Fruit fly (Drosophila melanogaster) whole organism, embryonic: ENCODE measurements around the gene CG14627.
A peak's percentile ranks its signal among the peaks of the same experiment; 100 is the strongest.

ENCODE experiments used
- CG10462 ChIP-seq: fragments of 200-800 bp; sonication (Bioruptor generic); optimal IDR thresholded peaks from 2 replicates; lab custom pipeline; 2016; ENCODE audit warnings: missing biosample characterization, missing genetic modification characterization
- CG10543 ChIP-seq: fragments of 200-800 bp; sonication (Bioruptor generic); optimal IDR thresholded peaks from 3 replicates; lab custom pipeline; 2017; ENCODE audit warnings: missing biosample characterization, mild to moderate bottlenecking, missing genetic modification characterization, moderate library complexity
- CG10979 ChIP-seq: fragments of 200-800 bp; sonication (Bioruptor generic); optimal IDR thresholded peaks from 2 replicates; lab custom pipeline; 2018; ENCODE audit warnings: missing biosample characterization, mild to moderate bottlenecking, missing genetic modification characterization, moderate library complexity
- CG11398 ChIP-seq: fragments of 200-800 bp; sonication (Bioruptor generic); optimal IDR thresholded peaks from 2 replicates; lab custom pipeline; 2016; ENCODE audit warnings: missing biosample characterization, missing genetic modification characterization
- CG14710 ChIP-seq: fragments of 200-800 bp; sonication (Bioruptor generic); optimal IDR thresholded peaks from 3 replicates; lab custom pipeline; 2019; ENCODE audit warnings: missing biosample characterization, mild to moderate bottlenecking, missing genetic modification characterization, moderate library complexity
- CG18476 ChIP-seq: fragments of 200-800 bp; sonication (Bioruptor generic); optimal IDR thresholded peaks from 2 replicates; lab custom pipeline; 2016; ENCODE audit warnings: missing biosample characterization, mild to moderate bottlenecking, missing genetic modification characterization
- CG18599 ChIP-seq: fragments of 200-800 bp; sonication (Bioruptor generic); optimal IDR thresholded peaks from 3 replicates; lab custom pipeline; 2017; ENCODE audit warnings: missing biosample characterization, missing genetic modification characterization, mild to moderate bottlenecking, moderate library complexity, missing genetic modification reagents
- CG2678 ChIP-seq: fragments of 200-800 bp; sonication (Bioruptor generic); optimal IDR thresholded peaks from 3 replicates; lab custom pipeline; 2019; ENCODE audit warnings: missing biosample characterization, mild to moderate bottlenecking, missing genetic modification characterization, moderate library complexity
- CG32772 ChIP-seq: fragments of 200-800 bp; sonication (Bioruptor generic); IDR thresholded peaks from 2 replicates; pipeline ENCODE4 v1.3.6; 2022; ENCODE audit warnings: missing biosample characterization, missing genetic modification characterization
- CG34376 ChIP-seq: fragments of 200-800 bp; sonication (Bioruptor generic); optimal IDR thresholded peaks from 2 replicates; lab custom pipeline; 2018; ENCODE audit warnings: missing biosample characterization, mild to moderate bottlenecking, missing genetic modification characterization
- CG4404 ChIP-seq: fragments of 200-800 bp; sonication (Bioruptor generic); IDR thresholded peaks from 2 replicates; pipeline ENCODE4 v1.3.6; 2022; ENCODE audit warnings: missing biosample characterization, missing genetic modification characterization
- CG7271 ChIP-seq: fragments of 200-800 bp; sonication (Bioruptor generic); optimal IDR thresholded peaks from 2 replicates; lab custom pipeline; 2018; ENCODE audit warnings: missing biosample characterization, mild to moderate bottlenecking, missing genetic modification characterization, moderate library complexity
- CG8290 ChIP-seq, 3 experiments: fragments of 200-800 bp; sonication (Bioruptor generic); optimal IDR thresholded peaks; 2 replicates each; lab custom pipeline; 2016 to 2019; ENCODE audit warnings: missing biosample characterization in 3 of 3, missing genetic modification characterization in 3 of 3, mild to moderate bottlenecking in 2 of 3, moderate library complexity in 1 of 3
- CG9817 ChIP-seq: fragments of 200-800 bp; sonication (Bioruptor generic); optimal IDR thresholded peaks from 2 replicates; lab custom pipeline; 2018; ENCODE audit warnings: missing biosample characterization, mild to moderate bottlenecking, missing genetic modification characterization, moderate library complexity
- Deaf1 ChIP-seq: fragments of 200-800 bp; optimal IDR thresholded peaks from 3 replicates; lab custom pipeline; 2019; ENCODE audit warnings: missing biosample characterization, mild to moderate bottlenecking, missing genetic modification characterization, moderate library complexity
- Dip2 ChIP-seq: fragments of 200-800 bp; sonication (Bioruptor generic); IDR thresholded peaks from 2 replicates; pipeline ENCODE4 v1.3.6; 2022; ENCODE audit warnings: missing biosample characterization, missing genetic modification characterization
- GATAe ChIP-seq: fragments of 200-800 bp; sonication (Bioruptor generic); conservative IDR thresholded peaks from 2 replicates; pipeline ENCODE4 v1.3.6; 2022; ENCODE audit warnings: missing biosample characterization, missing genetic modification characterization
- HmgZ ChIP-seq: fragments of 200-800 bp; sonication (Bioruptor generic); optimal IDR thresholded peaks from 2 replicates; lab custom pipeline; 2018; ENCODE audit warnings: missing biosample characterization, mild to moderate bottlenecking, missing genetic modification characterization
- Med ChIP-seq: fragments of 200-800 bp; sonication (Bioruptor generic); peaks from one replicate; lab custom pipeline; 2016; ENCODE audit warnings: missing biosample characterization, missing genetic modification characterization, mild to moderate bottlenecking, inconsistent platforms, moderate library complexity
- Pdp1 ChIP-seq, 2 experiments: fragments of 200-800 bp; sonication (Bioruptor generic); optimal IDR thresholded peaks; 3 replicates each; lab custom pipeline; 2016; ENCODE audit warnings: missing biosample characterization in 2 of 2, missing genetic modification characterization in 2 of 2, mild to moderate bottlenecking in 1 of 2, moderate library complexity in 1 of 2
- Poxn ChIP-seq: fragments of 200-800 bp; sonication (Bioruptor generic); IDR thresholded peaks from 2 replicates; pipeline ENCODE4 v1.3.6; 2022; ENCODE audit warnings: missing biosample characterization, missing genetic modification characterization
- Ravus ChIP-seq: fragments of 200-800 bp; sonication (Bioruptor generic); IDR thresholded peaks from 2 replicates; pipeline ENCODE4 v1.3.6; 2022; ENCODE audit warnings: missing biosample characterization, missing genetic modification characterization
- TFAM ChIP-seq: fragments of 200-800 bp; sonication (Bioruptor generic); optimal IDR thresholded peaks from 2 replicates; lab custom pipeline; 2017; ENCODE audit warnings: missing biosample characterization, missing genetic modification characterization, inconsistent platforms
- az2 ChIP-seq: fragments of 200-800 bp; sonication (Bioruptor generic); optimal IDR thresholded peaks from 3 replicates; lab custom pipeline; 2016; ENCODE audit warnings: missing biosample characterization, missing genetic modification characterization
- bab2 ChIP-seq: fragments of 200-800 bp; sonication (Bioruptor generic); optimal IDR thresholded peaks from 2 replicates; lab custom pipeline; 2016; ENCODE audit warnings: missing biosample characterization, missing genetic modification characterization
- chif ChIP-seq, 2 experiments: fragments of 200-800 bp; sonication (Bioruptor generic); optimal IDR thresholded peaks; 3 replicates each; lab custom pipeline; 2016; ENCODE audit warnings: missing biosample characterization in 2 of 2, missing genetic modification characterization in 2 of 2
- chinmo ChIP-seq: fragments of 200-800 bp; sonication (Bioruptor generic); IDR thresholded peaks from 4 replicates; pipeline ENCODE4 v1.3.6; 2022; ENCODE audit warnings: missing biosample characterization, missing genetic modification characterization; ENCODE audit not compliant: partially characterized antibody
- chm ChIP-seq: fragments of 200-800 bp; sonication (Bioruptor generic); IDR thresholded peaks from 2 replicates; pipeline ENCODE4 v1.3.6; 2022; ENCODE audit warnings: missing biosample characterization, missing genetic modification characterization
- da ChIP-seq: fragments of 200-800 bp; sonication (Bioruptor generic); optimal IDR thresholded peaks from 2 replicates; lab custom pipeline; 2016; ENCODE audit warnings: missing biosample characterization, missing genetic modification characterization
- dm ChIP-seq: fragments of 200-800 bp; sonication (Bioruptor generic); optimal IDR thresholded peaks from 3 replicates; lab custom pipeline; 2016; ENCODE audit warnings: missing biosample characterization, missing genetic modification characterization
- exex ChIP-seq: fragments of 200-800 bp; sonication (Bioruptor generic); optimal IDR thresholded peaks from 4 replicates; lab custom pipeline; 2018; ENCODE audit warnings: missing biosample characterization, mild to moderate bottlenecking, missing genetic modification characterization, moderate library complexity
- grn ChIP-seq: fragments of 200-800 bp; sonication (Bioruptor generic); optimal IDR thresholded peaks from 3 replicates; lab custom pipeline; 2017; ENCODE audit warnings: missing biosample characterization, missing genetic modification characterization
- lab ChIP-seq: fragments of 200-800 bp; sonication (Bioruptor generic); optimal IDR thresholded peaks from 3 replicates; lab custom pipeline; 2017; ENCODE audit warnings: missing biosample characterization, missing genetic modification characterization, mild to moderate bottlenecking, moderate library complexity, missing genetic modification reagents
- mam ChIP-seq: fragments of 200-800 bp; sonication (Bioruptor generic); optimal IDR thresholded peaks from 3 replicates; lab custom pipeline; 2016; ENCODE audit warnings: missing biosample characterization, missing genetic modification characterization
- mirr ChIP-seq: fragments of 200-800 bp; sonication (Bioruptor generic); optimal IDR thresholded peaks from 3 replicates; lab custom pipeline; 2018; ENCODE audit warnings: missing biosample characterization, mild to moderate bottlenecking, missing genetic modification characterization
- nerfin-2 ChIP-seq: fragments of 200-800 bp; sonication (Bioruptor generic); IDR thresholded peaks from 2 replicates; pipeline ENCODE4 v1.3.6; 2022; ENCODE audit warnings: missing biosample characterization, missing genetic modification characterization; ENCODE audit not compliant: partially characterized antibody
- sd ChIP-seq: fragments of 200-800 bp; sonication (Bioruptor generic); optimal IDR thresholded peaks from 3 replicates; lab custom pipeline; 2018; ENCODE audit warnings: missing biosample characterization, mild to moderate bottlenecking, missing genetic modification characterization, moderate library complexity
- sens ChIP-seq: fragments of 200-800 bp; sonication (Bioruptor generic); peaks from one replicate; lab custom pipeline; 2016; ENCODE audit warnings: missing biosample characterization, missing genetic modification characterization
- sob ChIP-seq: fragments of 200-800 bp; sonication (Bioruptor generic); IDR thresholded peaks from 2 replicates; pipeline ENCODE4 v1.3.6; 2022; ENCODE audit warnings: missing biosample characterization, missing genetic modification characterization
- sug ChIP-seq: fragments of 200-800 bp; optimal IDR thresholded peaks from 2 replicates; lab custom pipeline; 2019; ENCODE audit warnings: missing biosample characterization, mild to moderate bottlenecking, missing genetic modification characterization, moderate library complexity

CG14627 gene

dm6 chrX:1171018-1171417 is 10.4 kb upstream of the CG14627 start (continued):
- TF ChIP-seq lab (GFP tag; lab: Kevin White, UChicago) (peak; percentile 59), CG4404 (GFP tag; lab: Robert Waterston, UW) (no peak), az2 (GFP tag; lab: Kevin White, UChicago) (peak; percentile 2), CG9817 (peak; percentile 9), dm (no peak), sob (GFP tag; lab: Robert Waterston, UW) (no peak), bab2 (no peak), CG14710 (tag; lab: Kevin White, UChicago) (no peak), GATAe (GFP tag; lab: Robert Waterston, UW) (peak; percentile 62)

- TF ChIP-seq CG8290 (GFP tag; optimal IDR thresholded peaks at IDR 0.05; lab: Kevin White, UChicago) (no peak), CG8290 (tag; optimal IDR thresholded peaks at IDR 0.05; lab: Kevin White, UChicago) (peak in 1 of 2 experiments; percentile 51), Deaf1 (tag; lab: Kevin White, UChicago) (peak; percentile 51), Pdp1 (GFP tag; optimal IDR thresholded peaks at IDR 0.05; lab: Kevin White, UChicago) (peak in 1 of 2 experiments; percentile 78), HmgZ (peak; percentile 13), CG18599 (GFP tag; lab: Kevin White, UChicago) (peak; percentile 5), Dip2 (GFP tag; lab: Robert Waterston, UW) (no peak), da (GFP tag; lab: Kevin White, UChicago) (no peak), Poxn (no peak), exex (tag; lab: Kevin White, UChicago) (peak; percentile 95), chm (peak; percentile 25; the same call in 1 of the 2 replicates), sens (GFP tag; lab: Kevin White, UChicago) (peak; percentile 1), CG32772 (GFP tag; lab: Robert Waterston, UW) (no peak), chinmo (GFP tag; lab: Robert Waterston, UW) (0 out of 4 replicates have a peak, but pooled peaks have one; percentile 30), CG10462 (GFP tag; lab: Kevin White, UChicago) (no peak), mirr (GFP tag; lab: Kevin White, UChicago) (peak; percentile 88), CG2678 (tag; lab: Kevin White, UChicago) (peak; percentile 1), grn (GFP tag; lab: Kevin White, UChicago) (peak; percentile 75), sd (tag; lab: Kevin White, UChicago) (peak; percentile 71), CG34376 (GFP tag; lab: Kevin White, UChicago) (peak; percentile 66), CG10979 (tag; lab: Kevin White, UChicago) (no peak), Med (GFP tag; lab: Kevin White, UChicago) (peak; percentile 20), sug (tag; lab: Kevin White, UChicago) (peak; percentile 46), CG7271 (tag; lab: Kevin White, UChicago) (no peak)
Observed at dm6 chrX:1172756-1173422, 8.5 kb upstream of the CG14627 start.

DNA sequence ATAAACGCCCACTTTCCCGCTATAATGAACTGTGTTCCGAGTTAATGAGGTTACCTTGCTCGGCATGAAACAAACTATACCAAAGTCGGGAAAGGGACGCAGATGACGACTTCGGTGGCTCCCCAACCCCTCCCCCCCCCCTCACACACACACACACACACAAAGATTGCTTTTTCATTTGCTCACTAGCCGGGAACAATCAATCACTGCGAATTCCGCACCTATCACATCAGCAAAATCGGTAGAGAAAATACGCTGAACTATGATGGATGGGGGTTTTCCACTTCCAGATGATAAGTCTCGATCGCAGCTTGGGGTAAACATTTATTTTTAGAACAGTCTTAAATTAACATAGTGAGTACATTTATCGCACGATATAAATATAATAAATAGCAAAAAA is 7.9 kb upstream of the CG14627 start:
- TF ChIP-seq CG18476 (GFP tag; lab: Kevin White, UChicago), result no peak
- peak; percentile 63 for TF ChIP-seq lab (GFP tag; lab: Kevin White, UChicago)

- TF ChIP-seq Ravus (GFP tag; lab: Robert Waterston, UW) (no peak), chif (GFP tag; optimal IDR thresholded peaks at IDR 0.05; lab: Kevin White, UChicago) (no peak), mirr (GFP tag; lab: Kevin White, UChicago) (peak; percentile 27), sug (tag; lab: Kevin White, UChicago) (peak; percentile 47), CG11398 (GFP tag; lab: Kevin White, UChicago) (no peak), TFAM (GFP tag; lab: Kevin White, UChicago) (no peak), CG34376 (GFP tag; lab: Kevin White, UChicago) (peak; percentile 47), sd (tag; lab: Kevin White, UChicago) (peak; percentile 75), mam (GFP tag; lab: Kevin White, UChicago) (no peak), nerfin-2 (GFP tag; lab: Robert Waterston, UW) (no peak), CG10543 (GFP tag; lab: Kevin White, UChicago) (no peak), exex (tag; lab: Kevin White, UChicago) (peak; percentile 90), CG10462 (GFP tag; lab: Kevin White, UChicago) (no peak)
- TF ChIP-seq, all 482 proteins: peak for 5
Observed at dm6 chrX:1175993-1176392, 5.4 kb upstream of the CG14627 start, which contains the start of gene CG11384. Gene CG11384, minus strand, starts transcription at chrX:1176035.
